Fruit fly (Drosophila melanogaster): Measurements from ENCODE around the gene CG17292.

The CG17292 gene

DNA sequence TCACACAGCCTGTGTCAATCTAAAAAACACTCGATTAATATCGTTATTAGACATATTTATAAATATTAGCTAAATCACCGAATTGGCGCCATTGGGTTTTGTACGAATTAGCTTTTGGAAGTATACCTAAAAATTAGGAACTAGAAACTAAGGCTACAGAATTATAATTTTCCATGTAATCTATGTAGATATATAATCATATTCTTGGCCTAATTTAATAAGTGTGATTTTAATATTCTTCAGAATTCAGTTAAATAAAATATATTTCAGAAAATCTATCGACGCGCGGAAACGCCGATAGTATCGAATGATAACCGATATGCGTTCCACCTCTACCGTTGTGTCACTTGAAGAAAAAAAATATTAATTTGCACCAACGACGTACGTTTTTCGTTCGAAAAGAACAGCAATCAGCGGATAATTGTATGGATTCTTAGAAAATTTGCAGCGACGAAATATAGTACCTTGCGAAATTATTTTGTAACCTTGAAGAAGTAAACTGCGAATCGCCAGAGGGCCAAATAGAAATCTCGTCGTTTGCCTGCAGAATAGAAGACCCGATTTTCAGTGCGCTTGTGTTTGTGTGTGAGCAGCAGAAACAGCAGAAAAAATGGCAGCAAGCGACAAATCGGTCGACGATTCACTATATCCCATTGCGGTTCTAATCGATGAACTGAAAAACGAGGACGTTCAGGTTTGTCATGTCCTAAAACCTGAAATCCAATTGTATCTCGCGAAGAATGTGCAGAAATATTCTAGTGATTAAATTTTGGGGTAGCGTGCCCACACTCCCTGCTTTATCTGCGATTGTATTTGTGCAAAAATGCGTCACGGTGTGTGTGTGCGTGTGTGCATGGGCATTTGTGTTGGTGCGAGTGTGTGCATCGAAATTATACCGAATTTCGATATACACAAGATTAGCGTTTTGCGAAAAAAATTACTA is 4.3 kb upstream of the CG17292 start, which contains the start of gene Pp2A-29B (continued):
- TF ChIP-seq CG12391 (tag; optimal IDR thresholded peaks at IDR 0.05) (peak; percentile 54), Side (GFP tag; optimal IDR thresholded peaks at IDR 0.05) (no peak), lmd (GFP tag; IDR thresholded peaks at IDR 0.05) (no peak; the same call in 1 of the 2 replicates), mam (GFP tag; optimal IDR thresholded peaks at IDR 0.05) (peak; percentile 25), slp2 (GFP tag; optimal IDR thresholded peaks at IDR 0.05) (no peak), Ravus (GFP tag; IDR thresholded peaks at IDR 0.05) (no peak), zen (tag; optimal IDR thresholded peaks at IDR 0.05) (peak; percentile 59), CG6854 (GFP tag; optimal IDR thresholded peaks at IDR 0.05) (no peak), nerfin-2 (GFP tag; IDR thresholded peaks at IDR 0.05; ENCODE audit: partially characterized antibody) (peak; percentile 98), abd-A (tag; optimal IDR thresholded peaks at IDR 0.05) (peak; percentile 89), sima (GFP tag; optimal IDR thresholded peaks at IDR 0.05) (no peak), gce (GFP tag; IDR thresholded peaks at IDR 0.05) (no peak), CG2120 (GFP tag; optimal IDR thresholded peaks at IDR 0.05) (peak; percentile 19), cad (GFP tag; optimal IDR thresholded peaks at IDR 0.05) (no peak), unc-4 (GFP tag; IDR thresholded peaks at IDR 0.05; ENCODE audit: partially characterized antibody) (peak; percentile 98), NfI (GFP tag; optimal IDR thresholded peaks at IDR 0.05) (peak; percentile 15), btn (GFP tag; optimal IDR thresholded peaks at IDR 0.05) (no peak), Deaf1 (tag; optimal IDR thresholded peaks at IDR 0.05) (peak; percentile 7), Hand (GFP tag; optimal IDR thresholded peaks at IDR 0.05) (peak; percentile 34), bowl (GFP tag; IDR thresholded peaks at IDR 0.05) (no peak), CG16813 (GFP tag; IDR thresholded peaks at IDR 0.05; ENCODE audit: partially characterized antibody) (peak; percentile 100), BtbVII (GFP tag; optimal IDR thresholded peaks at IDR 0.05) (no peak), mld (GFP tag; IDR thresholded peaks at IDR 0.05; ENCODE audit: partially characterized antibody) (peak; percentile 94), B-H2 (GFP tag; optimal IDR thresholded peaks at IDR 0.05) (peak; percentile 57), fd96Cb (tag; optimal IDR thresholded peaks at IDR 0.05) (no peak), gem (tag; optimal IDR thresholded peaks at IDR 0.05) (peak; percentile 48), MTF-1 (GFP tag; optimal IDR thresholded peaks at IDR 0.05; ENCODE audit: borderline replicate concordance) (no peak), CG11456 (GFP tag; IDR thresholded peaks at IDR 0.05) (no peak), CG4424 (GFP tag; optimal IDR thresholded peaks at IDR 0.05) (peak; percentile 38), CG15269 (tag; optimal IDR thresholded peaks at IDR 0.05) (peak; percentile 9), CG15601 (tag; optimal IDR thresholded peaks at IDR 0.05) (peak; percentile 56), sqz (GFP tag; optimal IDR thresholded peaks at IDR 0.05) (peak; percentile 93), CG6654 (GFP tag; optimal IDR thresholded peaks at IDR 0.05) (no peak), CG4707 (GFP tag; optimal IDR thresholded peaks at IDR 0.05) (no peak), sd (tag; optimal IDR thresholded peaks at IDR 0.05) (peak; percentile 92), Sox100B (GFP tag; optimal IDR thresholded peaks at IDR 0.05) (peak; percentile 21), CG5245 (GFP tag; optimal IDR thresholded peaks at IDR 0.05) (no peak), Trl (optimal IDR thresholded peaks at IDR 0.05) (no peak), Trl (GFP tag; optimal IDR thresholded peaks at IDR 0.05) (peak; percentile 3), tll (GFP tag; optimal IDR thresholded peaks at IDR 0.05) (no peak), CG17829 (tag; optimal IDR thresholded peaks at IDR 0.05) (peak; percentile 53), CG8924 (tag; optimal IDR thresholded peaks at IDR 0.05) (peak; percentile 42), Lpt (GFP tag; optimal IDR thresholded peaks at IDR 0.05) (no peak), gsb-n (tag; optimal IDR thresholded peaks at IDR 0.05) (no peak), D19B (GFP tag; optimal IDR thresholded peaks at IDR 0.05) (no peak), Hmr (GFP tag; optimal IDR thresholded peaks at IDR 0.05) (peak; percentile 4), HLH54F (GFP tag; optimal IDR thresholded peaks at IDR 0.05) (no peak), CG14441 (GFP tag; IDR thresholded peaks at IDR 0.05) (no peak; the same call in 1 of the 2 replicates)
